Fruit fly (Drosophila melanogaster): Measurements from ENCODE around the gene CG9525.

CG9525 gene

DNA sequence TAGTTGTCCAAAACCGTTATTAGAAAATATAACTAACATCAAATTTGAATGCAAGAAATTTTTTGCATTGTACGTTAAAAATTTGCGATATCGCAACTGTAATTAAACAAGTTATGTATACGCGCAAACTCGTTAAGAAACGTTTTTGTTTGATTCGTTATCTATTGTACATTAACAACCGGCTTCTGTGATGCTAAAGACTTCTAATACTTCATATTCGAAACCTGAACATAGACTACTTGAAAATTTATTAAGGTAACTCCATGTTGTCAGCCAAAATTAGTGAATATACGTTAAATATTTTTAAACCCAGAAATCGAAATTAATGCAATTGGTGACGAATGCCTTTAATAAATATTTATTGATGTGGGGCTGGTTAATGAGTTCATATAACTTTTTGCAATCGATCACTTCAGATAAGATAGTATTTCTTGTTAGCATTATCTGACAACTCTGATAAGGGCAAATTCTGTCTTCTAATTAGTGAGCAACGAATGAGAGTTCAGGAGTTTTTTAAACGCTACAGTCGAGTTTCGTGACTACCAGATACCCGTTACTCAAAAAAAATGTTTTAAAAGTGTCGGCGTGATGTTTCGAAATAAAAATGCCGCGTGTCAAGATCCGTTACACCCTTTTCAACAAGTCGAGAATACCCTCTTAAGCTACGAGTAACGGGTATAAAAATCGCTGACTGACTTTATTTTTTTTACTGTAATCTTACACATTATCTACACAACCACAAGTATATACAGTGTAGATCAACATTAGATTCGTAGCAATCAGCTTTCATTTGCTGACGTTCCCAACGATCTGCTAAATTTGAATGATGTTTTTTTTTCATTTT is 9.7 kb downstream of the CG9525 start (continued):
- no peak for TF ChIP-seq CG17612 (GFP tag; IDR thresholded peaks at IDR 0.05)
- TF ChIP-seq D19A (tag; optimal IDR thresholded peaks at IDR 0.05) = no peak
- TF ChIP-seq Nf-YA (GFP tag; IDR thresholded peaks at IDR 0.05) = no peak
- peak; percentile 9 for TF ChIP-seq mam (GFP tag; optimal IDR thresholded peaks at IDR 0.05)
- TF ChIP-seq NC2β (GFP tag; optimal IDR thresholded peaks at IDR 0.05) = peak; percentile 42
- TF ChIP-seq CG12155 (GFP tag; optimal IDR thresholded peaks at IDR 0.05) = peak; percentile 42
- TF ChIP-seq grn (GFP tag; optimal IDR thresholded peaks at IDR 0.05) = peak; percentile 51
- no peak for TF ChIP-seq Tbp (GFP tag; optimal IDR thresholded peaks at IDR 0.05)
- TF ChIP-seq CG7556 (GFP tag; optimal IDR thresholded peaks at IDR 0.05) = no peak
- TF ChIP-seq Elba2 (GFP tag; optimal IDR thresholded peaks at IDR 0.05) = peak; percentile 26
- peak; percentile 35 for TF ChIP-seq Blimp-1 (GFP tag; optimal IDR thresholded peaks at IDR 0.05)
- peak; percentile 93 for TF ChIP-seq Med (GFP tag)
- peak; percentile 37 for TF ChIP-seq CG17359 (tag; optimal IDR thresholded peaks at IDR 0.05)
- TF ChIP-seq cas (GFP tag; IDR thresholded peaks at IDR 0.05) = no peak
- no peak for TF ChIP-seq crc (GFP tag; optimal IDR thresholded peaks at IDR 0.05)
- TF ChIP-seq scrt (GFP tag; optimal IDR thresholded peaks at IDR 0.05) = no peak
- TF ChIP-seq CG10267 (tag; optimal IDR thresholded peaks at IDR 0.05) = no peak
- peak; percentile 26 for TF ChIP-seq Dek (tag; optimal IDR thresholded peaks at IDR 0.05)
- no peak for TF ChIP-seq CG4707 (GFP tag; optimal IDR thresholded peaks at IDR 0.05)
- TF ChIP-seq emc (GFP tag; optimal IDR thresholded peaks at IDR 0.05) = no peak
- TF ChIP-seq Nf-YC (tag; optimal IDR thresholded peaks at IDR 0.05) = no peak
- TF ChIP-seq tx (GFP tag; optimal IDR thresholded peaks at IDR 0.05) = no peak
- peak; percentile 20; the same call in 1 of the 2 replicates for TF ChIP-seq sim (GFP tag; IDR thresholded peaks at IDR 0.05)
- no peak for TF ChIP-seq unc-4 (GFP tag; IDR thresholded peaks at IDR 0.05; ENCODE audit: partially characterized antibody)
- no peak for TF ChIP-seq CG1832 (GFP tag; optimal IDR thresholded peaks at IDR 0.05)
- peak; percentile 30 for TF ChIP-seq CG12071 (GFP tag; optimal IDR thresholded peaks at IDR 0.05)
- no peak; the same call in 1 of the 2 replicates for TF ChIP-seq ranshi (GFP tag; IDR thresholded peaks at IDR 0.05)
- TF ChIP-seq pfk (GFP tag; optimal IDR thresholded peaks at IDR 0.05) = no peak
- TF ChIP-seq CG2678 (tag; optimal IDR thresholded peaks at IDR 0.05) = peak; percentile 47
- TF ChIP-seq CG4854 (GFP tag; optimal IDR thresholded peaks at IDR 0.05) = no peak
- no peak for TF ChIP-seq peb (GFP tag; IDR thresholded peaks at IDR 0.05)
- TF ChIP-seq al (GFP tag; IDR thresholded peaks at IDR 0.05) = peak; percentile 25; the same call in 1 of the 2 replicates
- TF ChIP-seq CG6654 (GFP tag; optimal IDR thresholded peaks at IDR 0.05) = no peak
- TF ChIP-seq dati (GFP tag; IDR thresholded peaks at IDR 0.05) = no peak
- TF ChIP-seq CG4360 (GFP tag; IDR thresholded peaks at IDR 0.05) = peak; percentile 26; the same call in 1 of the 2 replicates
- TF ChIP-seq fd96Cb (tag; optimal IDR thresholded peaks at IDR 0.05) = no peak
- TF ChIP-seq dysf (GFP tag; IDR thresholded peaks at IDR 0.05) = no peak
- no peak for TF ChIP-seq CG1529 (GFP tag; optimal IDR thresholded peaks at IDR 0.05)
- peak; percentile 23 for TF ChIP-seq tin (GFP tag; optimal IDR thresholded peaks at IDR 0.05)
- no peak for TF ChIP-seq CG3407 (GFP tag; optimal IDR thresholded peaks at IDR 0.05)
- no peak for TF ChIP-seq ewg (GFP tag; optimal IDR thresholded peaks at IDR 0.05)
- TF ChIP-seq hth (optimal IDR thresholded peaks at IDR 0.05) = no peak
- TF ChIP-seq seq (GFP tag; IDR thresholded peaks at IDR 0.05) = 0 out of 2 replicates have a peak, but pooled peaks have one; percentile 24
- TF ChIP-seq H15 (GFP tag; IDR thresholded peaks at IDR 0.05) = no peak
- peak; percentile 46; the same call in 2 of the 4 replicates for TF ChIP-seq Gug (GFP tag; IDR thresholded peaks at IDR 0.05)
- TF ChIP-seq CG11093 (GFP tag; IDR thresholded peaks at IDR 0.05) = no peak
- TF ChIP-seq pan (optimal IDR thresholded peaks at IDR 0.05) = no peak
- peak in 1 of 2 experiments; percentile 59 for TF ChIP-seq pan (GFP tag; optimal IDR thresholded peaks at IDR 0.05 in 1 of 2, IDR thresholded peaks at IDR 0.05 in 1 of 2)
- TF ChIP-seq tgo (GFP tag; IDR thresholded peaks at IDR 0.05) = peak; percentile 52; the same call in 2 of the 3 replicates
- peak; percentile 68 for TF ChIP-seq lilli (GFP tag; optimal IDR thresholded peaks at IDR 0.05)

Data from whole organism, embryonic.